Worm (Caenorhabditis elegans) whole organism, late embryonic: Measurements from ENCODE around the gene srx-96.

Experiments
- fax-1 ChIP-seq: sonication (generic microtip); optimal IDR thresholded peaks from 2 replicates; lab custom pipeline; 2016; ENCODE audit warnings: missing genotype, missing genetic modification characterization, missing compliant biosample characterization
- hlh-30 ChIP-seq: sonication (generic microtip); optimal IDR thresholded peaks from 2 replicates; lab custom pipeline; 2017; ENCODE audit warnings: antibody characterized with exemption, missing genetic modification characterization, missing compliant biosample characterization; ENCODE audit not compliant: insufficient read depth
- madf-2 ChIP-seq: sonication (generic microtip); optimal IDR thresholded peaks from 2 replicates; lab custom pipeline; 2017; ENCODE audit warnings: missing genetic modification characterization, missing compliant biosample characterization
- nfya-1 ChIP-seq: sonication (generic microtip); optimal IDR thresholded peaks from 2 replicates; lab custom pipeline; 2017; ENCODE audit warnings: missing genetic modification characterization, mild to moderate bottlenecking, missing compliant biosample characterization, antibody characterized with exemption, moderate library complexity
- nhr-11 ChIP-seq: fragments of 150-350 bp; optimal IDR thresholded peaks from 2 replicates; lab custom pipeline; 2014; ENCODE audit warnings: missing biosample characterization, missing genetic modification characterization
- pqm-1 ChIP-seq: sonication (generic microtip); optimal IDR thresholded peaks from 2 replicates; lab custom pipeline; 2016; ENCODE audit warnings: missing genetic modification characterization, missing compliant biosample characterization
- tbx-2 ChIP-seq: sonication (generic microtip); optimal IDR thresholded peaks from 2 replicates; lab custom pipeline; 2016; ENCODE audit warnings: missing genetic modification characterization, missing compliant biosample characterization

ce11 chrV:13686513-13686912 lies 24.6 kb upstream of the srx-96 start:
- TF ChIP-seq tbx-2 (tag; lab: Kevin White, UChicago): no peak
- TF ChIP-seq nhr-11 (tag; lab: Kevin White, UChicago): no peak
- TF ChIP-seq hlh-30 (tag; lab: Kevin White, UChicago): no peak
- TF ChIP-seq madf-2 (tag; lab: Kevin White, UChicago): no peak
- TF ChIP-seq nfya-1 (tag; lab: Kevin White, UChicago): no peak
- no peak for TF ChIP-seq pqm-1 (tag; lab: Kevin White, UChicago)
- no peak for TF ChIP-seq fax-1 (tag; lab: Kevin White, UChicago)
